Worm (Caenorhabditis elegans) whole organism, L4 larva: ENCODE results near the gene mthf-1.

Source experiments
- ceh-32 ChIP-seq: sonication (generic microtip); optimal IDR thresholded peaks from 2 replicates; lab custom pipeline; 2016; ENCODE audit warnings: mild to moderate bottlenecking, missing genetic modification characterization, missing compliant biosample characterization; ENCODE audit not compliant: poor library complexity
- dpl-1 ChIP-seq: fragments of 150-350 bp; optimal IDR thresholded peaks from 2 replicates; lab custom pipeline; 2014; ENCODE audit warnings: missing biosample characterization, missing genetic modification reagents, missing genetic modification characterization
- mdl-1 ChIP-seq, 2 experiments: fragments of 150-350 bp in 1 of 2; sonication (generic microtip) in 1 of 2; optimal IDR thresholded peaks; 2 replicates each; lab custom pipeline; 2014 to 2017; ENCODE audit warnings: missing biosample characterization in 2 of 2, missing genetic modification characterization in 2 of 2
- nhr-28 ChIP-seq: fragments of 150-350 bp; optimal IDR thresholded peaks from 2 replicates; lab custom pipeline; 2014; ENCODE audit warnings: missing biosample characterization, missing genetic modification characterization

DNA sequence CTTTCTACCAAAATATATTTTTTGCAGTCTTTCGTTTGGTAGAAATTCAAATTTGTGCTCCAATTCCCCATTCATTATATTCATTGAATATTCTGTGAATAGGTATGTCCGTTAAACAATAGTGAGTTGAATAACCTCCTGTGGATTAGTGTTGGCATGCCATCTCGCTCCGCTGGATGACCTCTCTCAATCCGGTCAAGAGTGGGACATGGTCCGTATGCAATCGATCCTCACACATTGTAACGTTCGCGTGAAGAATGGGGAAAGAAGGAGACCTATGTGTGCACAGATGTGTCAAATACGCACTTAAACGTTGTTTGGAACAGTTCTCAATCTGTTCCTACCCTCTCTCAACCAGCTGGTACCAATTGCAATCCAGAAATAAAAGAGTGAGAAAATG is 35.6 kb upstream of the mthf-1 start:
- TF ChIP-seq dpl-1 = no peak
- no peak for TF ChIP-seq nhr-28 (tag; lab: Kevin White, UChicago)
- no peak for TF ChIP-seq ceh-32 (tag; lab: Kevin White, UChicago)
- no peak for TF ChIP-seq mdl-1 (tag; optimal IDR thresholded peaks at IDR 0.05; lab: Kevin White, UChicago)
